Fruit fly (Drosophila melanogaster): Measurements from ENCODE around the gene CLIP-190.

CLIP-190 gene

dm6 chr2L:17385221-17385529, 675 bp downstream of the CLIP-190 start (continued):
- TF ChIP-seq Mrtf (GFP tag; IDR thresholded peaks at IDR 0.05) (no peak), ken (GFP tag; IDR thresholded peaks at IDR 0.05) (no peak), CG17359 (tag; optimal IDR thresholded peaks at IDR 0.05) (no peak), pnt (GFP tag; optimal IDR thresholded peaks at IDR 0.05) (no peak), CG11085 (GFP tag; IDR thresholded peaks at IDR 0.05) (no peak), CG11696 (GFP tag; IDR thresholded peaks at IDR 0.05) (no peak), Adf1 (GFP tag; IDR thresholded peaks at IDR 0.05) (peak; percentile 26; the same call in 1 of the 2 replicates), CkIIα-i1 (GFP tag; IDR thresholded peaks at IDR 0.05) (no peak), CG42726 (GFP tag; IDR thresholded peaks at IDR 0.05; ENCODE audit: partially characterized antibody) (no peak), CG13624 (GFP tag; optimal IDR thresholded peaks at IDR 0.05) (no peak), ash1 (GFP tag; optimal IDR thresholded peaks at IDR 0.05) (no peak), vfl (GFP tag; optimal IDR thresholded peaks at IDR 0.05) (no peak), CG9437 (GFP tag; optimal IDR thresholded peaks at IDR 0.05) (no peak), CG8359 (GFP tag; optimal IDR thresholded peaks at IDR 0.05; ENCODE audit: borderline replicate concordance) (no peak), ssp (GFP tag; IDR thresholded peaks at IDR 0.05) (no peak), fru (optimal IDR thresholded peaks at IDR 0.05) (no peak), aop (GFP tag; IDR thresholded peaks at IDR 0.05) (no peak), CG17328 (GFP tag; IDR thresholded peaks at IDR 0.05) (no peak), Gsc (GFP tag; IDR thresholded peaks at IDR 0.05) (no peak), Camta (GFP tag; optimal IDR thresholded peaks at IDR 0.05) (no peak), ab (GFP tag; optimal IDR thresholded peaks at IDR 0.05) (no peak), z (GFP tag; IDR thresholded peaks at IDR 0.05) (no peak), fd96Cb (tag; optimal IDR thresholded peaks at IDR 0.05) (no peak), CG8388 (GFP tag; optimal IDR thresholded peaks at IDR 0.05) (peak; percentile 9), ci (GFP tag; IDR thresholded peaks at IDR 0.05) (no peak; the same call in 2 of the 3 replicates), CG10543 (GFP tag; optimal IDR thresholded peaks at IDR 0.05) (no peak), B-H2 (GFP tag; optimal IDR thresholded peaks at IDR 0.05) (no peak), exex (tag; optimal IDR thresholded peaks at IDR 0.05) (no peak), CG12299 (tag; optimal IDR thresholded peaks at IDR 0.05) (no peak), CG18764 (GFP tag; optimal IDR thresholded peaks at IDR 0.05) (no peak), row (GFP tag; IDR thresholded peaks at IDR 0.05) (peak; percentile 52; the same call in 2 of the 3 replicates), CG18619 (GFP tag; optimal IDR thresholded peaks at IDR 0.05) (no peak), MBD-R2 (GFP tag; IDR thresholded peaks at IDR 0.05) (peak; percentile 21; the same call in 1 of the 2 replicates), Bdp1 (GFP tag; optimal IDR thresholded peaks at IDR 0.05) (no peak), gro (GFP tag; optimal IDR thresholded peaks at IDR 0.05) (no peak), Nf-YB (GFP tag; optimal IDR thresholded peaks at IDR 0.05) (no peak), stc (GFP tag; IDR thresholded peaks at IDR 0.05) (no peak), jing (GFP tag; optimal IDR thresholded peaks at IDR 0.05) (no peak), Drgx (GFP tag; IDR thresholded peaks at IDR 0.05) (peak; percentile 87), Optix (GFP tag; IDR thresholded peaks at IDR 0.05) (no peak), Atf3 (GFP tag; optimal IDR thresholded peaks at IDR 0.05) (no peak), CG8478 (optimal IDR thresholded peaks at IDR 0.05) (no peak), CG6254 (GFP tag; optimal IDR thresholded peaks at IDR 0.05) (no peak), CG10366 (GFP tag; IDR thresholded peaks at IDR 0.05) (no peak), cwo (GFP tag; optimal IDR thresholded peaks at IDR 0.05) (no peak), Hr78 (GFP tag; optimal IDR thresholded peaks at IDR 0.05) (no peak), CG15696 (tag; optimal IDR thresholded peaks at IDR 0.05) (no peak), Ssrp (tag; optimal IDR thresholded peaks at IDR 0.05) (no peak), CG31365 (tag; optimal IDR thresholded peaks at IDR 0.05) (no peak), CG2889 (GFP tag; IDR thresholded peaks at IDR 0.05) (no peak), da (GFP tag; optimal IDR thresholded peaks at IDR 0.05) (no peak), lola (GFP tag; optimal IDR thresholded peaks at IDR 0.05) (no peak), CG34422 (GFP tag; IDR thresholded peaks at IDR 0.05) (peak; percentile 80; the same call in 1 of the 3 replicates)
